Fruit fly (Drosophila melanogaster): ENCODE data around the gene Hel89B.
A peak's percentile ranks its signal among the peaks of the same experiment; 100 is the strongest.

Gene Hel89B

DNA sequence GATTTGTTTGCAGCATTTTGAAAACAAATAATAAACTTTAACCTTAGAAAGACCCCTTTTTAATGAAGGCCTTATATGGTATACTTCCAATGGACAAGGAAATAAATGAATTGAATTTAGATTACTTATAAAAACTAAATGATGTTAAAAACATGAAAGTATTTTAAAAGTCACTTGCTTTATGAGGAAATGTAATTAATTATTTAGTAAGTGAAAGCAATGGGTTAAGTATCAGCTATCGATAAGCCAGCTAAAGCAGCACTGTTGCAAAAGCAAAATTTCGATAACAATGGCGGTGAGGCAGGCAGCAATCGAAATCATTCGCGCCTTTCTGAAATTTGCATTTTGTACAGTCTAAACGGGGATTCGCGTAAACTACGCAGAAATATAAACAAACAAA is 7.9 kb upstream of the Hel89B start, which contains the start of the genes CG32856 and Rbf2:
TSS of gene CG32856 (minus strand) at position 183 of the 400 bp plus-strand sequence.
TSS of gene Rbf2 (plus strand) at position 278 of the 400 bp plus-strand sequence.
- TF ChIP-seq CG17806 (tag; optimal IDR thresholded peaks at IDR 0.05) (peak; percentile 51), CG4496 (GFP tag; IDR thresholded peaks at IDR 0.05) (no peak), CG15710 (tag; optimal IDR thresholded peaks at IDR 0.05) (peak; percentile 94), CG10348 (GFP tag; IDR thresholded peaks at IDR 0.05) (peak; percentile 56; the same call in 1 of the 2 replicates), CG14655 (GFP tag; optimal IDR thresholded peaks at IDR 0.05) (no peak), rn (GFP tag; IDR thresholded peaks at IDR 0.05) (no peak), D1 (tag; optimal IDR thresholded peaks at IDR 0.05) (no peak), CG32121 (GFP tag; IDR thresholded peaks at IDR 0.05) (peak; percentile 70), fd96Ca (GFP tag; IDR thresholded peaks at IDR 0.05) (no peak), Snoo (tag; optimal IDR thresholded peaks at IDR 0.05) (peak; percentile 83), Ets98B (GFP tag; IDR thresholded peaks at IDR 0.05) (no peak), CG12605 (GFP tag; IDR thresholded peaks at IDR 0.05) (no peak; the same call in 1 of the 2 replicates), Pif1A (GFP tag; optimal IDR thresholded peaks at IDR 0.05) (no peak), CG34367 (tag; optimal IDR thresholded peaks at IDR 0.05) (peak; percentile 89), CG8301 (tag; optimal IDR thresholded peaks at IDR 0.05) (no peak), CG8159 (tag; optimal IDR thresholded peaks at IDR 0.05) (no peak), gl (tag; optimal IDR thresholded peaks at IDR 0.05) (no peak), CG9948 (tag; optimal IDR thresholded peaks at IDR 0.05) (peak; percentile 90), Pif1B (GFP tag; optimal IDR thresholded peaks at IDR 0.05) (no peak), EcR (GFP tag; optimal IDR thresholded peaks at IDR 0.05) (peak; percentile 35), CG13204 (GFP tag; optimal IDR thresholded peaks at IDR 0.05) (no peak)

dm6 chr3R:15972298-15972978 is 660 bp upstream of the Hel89B start, which contains the start of gene mor:
TSS of gene mor (minus strand) at chr3R:15972913.
- TF ChIP-seq fd96Ca (GFP tag; IDR thresholded peaks at IDR 0.05): no peak
- TF ChIP-seq CG14655 (GFP tag; optimal IDR thresholded peaks at IDR 0.05): no peak
- no peak for TF ChIP-seq Pif1B (GFP tag; optimal IDR thresholded peaks at IDR 0.05)
- TF ChIP-seq Pif1A (GFP tag; optimal IDR thresholded peaks at IDR 0.05): no peak
- no peak for TF ChIP-seq CG12605 (GFP tag; IDR thresholded peaks at IDR 0.05)
- no peak for TF ChIP-seq D1 (tag; optimal IDR thresholded peaks at IDR 0.05)
- no peak for TF ChIP-seq CG17806 (tag; optimal IDR thresholded peaks at IDR 0.05)
- TF ChIP-seq CG34367 (tag; optimal IDR thresholded peaks at IDR 0.05): no peak
- TF ChIP-seq EcR (GFP tag; optimal IDR thresholded peaks at IDR 0.05): no peak
- no peak for TF ChIP-seq CG8159 (tag; optimal IDR thresholded peaks at IDR 0.05)
- no peak for TF ChIP-seq CG8301 (tag; optimal IDR thresholded peaks at IDR 0.05)
- no peak for TF ChIP-seq CG4496 (GFP tag; IDR thresholded peaks at IDR 0.05)
- no peak for TF ChIP-seq Ets98B (GFP tag; IDR thresholded peaks at IDR 0.05)
- no peak for TF ChIP-seq CG13204 (GFP tag; optimal IDR thresholded peaks at IDR 0.05)

- no peak for TF ChIP-seq Pif1A (GFP tag; optimal IDR thresholded peaks at IDR 0.05)
- TF ChIP-seq CG14655 (GFP tag; optimal IDR thresholded peaks at IDR 0.05): peak; percentile 24
- no peak for TF ChIP-seq Snoo (tag; optimal IDR thresholded peaks at IDR 0.05)
- TF ChIP-seq EcR (GFP tag; optimal IDR thresholded peaks at IDR 0.05): no peak
- no peak for TF ChIP-seq D1 (tag; optimal IDR thresholded peaks at IDR 0.05)
Observed at dm6 chr3R:15973488-15973975, 434 bp downstream of the Hel89B start.

DNA sequence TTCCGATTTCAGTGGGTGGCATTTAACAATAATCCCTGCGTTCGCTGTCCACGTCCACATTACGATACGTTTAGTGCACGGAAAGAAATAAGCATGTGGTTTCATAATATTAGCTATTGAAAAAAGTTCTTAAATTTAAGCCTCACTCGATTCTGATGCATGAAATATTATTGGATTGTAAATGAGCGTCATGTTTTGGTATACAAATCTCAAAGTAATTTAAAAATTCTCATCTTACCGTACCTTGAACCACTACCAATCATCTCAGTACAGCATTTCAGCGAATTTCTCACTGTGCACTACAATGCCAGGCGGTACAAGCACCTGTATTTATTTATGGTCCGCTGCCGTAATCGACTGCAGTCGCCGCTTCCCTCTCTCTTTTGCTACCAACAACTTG is 1.1 kb downstream of the Hel89B start:
- TF ChIP-seq Pif1B (GFP tag; optimal IDR thresholded peaks at IDR 0.05): peak; percentile 75
- peak; percentile 86 for TF ChIP-seq Pif1A (GFP tag; optimal IDR thresholded peaks at IDR 0.05)
- no peak for TF ChIP-seq rn (GFP tag; IDR thresholded peaks at IDR 0.05)
- no peak for TF ChIP-seq CG4496 (GFP tag; IDR thresholded peaks at IDR 0.05)
- no peak for TF ChIP-seq EcR (GFP tag; optimal IDR thresholded peaks at IDR 0.05)
- peak; percentile 74 for TF ChIP-seq CG17806 (tag; optimal IDR thresholded peaks at IDR 0.05)
- TF ChIP-seq CG34367 (tag; optimal IDR thresholded peaks at IDR 0.05): peak; percentile 68
- TF ChIP-seq D1 (tag; optimal IDR thresholded peaks at IDR 0.05): no peak
- TF ChIP-seq Ets98B (GFP tag; IDR thresholded peaks at IDR 0.05): no peak
- TF ChIP-seq CG14655 (GFP tag; optimal IDR thresholded peaks at IDR 0.05): peak; percentile 83
- peak; percentile 76 for TF ChIP-seq CG15710 (tag; optimal IDR thresholded peaks at IDR 0.05)
- no peak for TF ChIP-seq CG10348 (GFP tag; IDR thresholded peaks at IDR 0.05)
- peak; percentile 71 for TF ChIP-seq Snoo (tag; optimal IDR thresholded peaks at IDR 0.05)
- peak; percentile 37 for TF ChIP-seq gl (tag; optimal IDR thresholded peaks at IDR 0.05)
- TF ChIP-seq CG9948 (tag; optimal IDR thresholded peaks at IDR 0.05): peak; percentile 79
- no peak for TF ChIP-seq CG12605 (GFP tag; IDR thresholded peaks at IDR 0.05)
- no peak for TF ChIP-seq CG32121 (GFP tag; IDR thresholded peaks at IDR 0.05)
- TF ChIP-seq fd96Ca (GFP tag; IDR thresholded peaks at IDR 0.05): no peak
- TF ChIP-seq CG13204 (GFP tag; optimal IDR thresholded peaks at IDR 0.05): peak; percentile 64
- peak; percentile 87 for TF ChIP-seq CG8301 (tag; optimal IDR thresholded peaks at IDR 0.05)
- TF ChIP-seq CG8159 (tag; optimal IDR thresholded peaks at IDR 0.05): no peak

dm6 chr3R:15975170-15975569 is 2.1 kb downstream of the Hel89B start:
- TF ChIP-seq CG13204 (GFP tag; optimal IDR thresholded peaks at IDR 0.05) (no peak), CG9948 (tag; optimal IDR thresholded peaks at IDR 0.05) (no peak), gl (tag; optimal IDR thresholded peaks at IDR 0.05) (no peak), D1 (tag; optimal IDR thresholded peaks at IDR 0.05) (no peak), rn (GFP tag; IDR thresholded peaks at IDR 0.05) (no peak), CG15710 (tag; optimal IDR thresholded peaks at IDR 0.05) (no peak), Pif1B (GFP tag; optimal IDR thresholded peaks at IDR 0.05) (no peak), Ets98B (GFP tag; IDR thresholded peaks at IDR 0.05) (no peak), CG8159 (tag; optimal IDR thresholded peaks at IDR 0.05) (no peak), CG34367 (tag; optimal IDR thresholded peaks at IDR 0.05) (no peak), CG4496 (GFP tag; IDR thresholded peaks at IDR 0.05) (no peak), CG32121 (GFP tag; IDR thresholded peaks at IDR 0.05) (no peak), Pif1A (GFP tag; optimal IDR thresholded peaks at IDR 0.05) (no peak), fd96Ca (GFP tag; IDR thresholded peaks at IDR 0.05) (no peak), CG12605 (GFP tag; IDR thresholded peaks at IDR 0.05) (no peak)

All from whole organism, pupa.